Worm (Caenorhabditis elegans) whole organism, young adult: ENCODE data around the gene npp-26.
"Not testable (repeated sequence)": the region's sequence is repeated elsewhere in the genome, so short reads cannot be mapped to it uniquely, and the experiment has no call there.

Experiments used
- C06A6.2 ChIP-seq: fragments of 200-800 bp; sonication (Bioruptor generic); conservative IDR thresholded peaks from 2 replicates; pipeline ENCODE4 v1.3.6; 2022; ENCODE audit warnings: missing genetic modification characterization, missing compliant biosample characterization
- D2030.7 ChIP-seq: fragments of 200-800 bp; sonication (Bioruptor generic); IDR thresholded peaks from 2 replicates; pipeline ENCODE4 v1.3.6; 2022; ENCODE audit warnings: missing genetic modification reagents, missing genetic modification characterization, missing compliant biosample characterization
- F22D6.2 ChIP-seq: sonication (generic microtip); optimal IDR thresholded peaks from 2 replicates; lab custom pipeline; 2016; ENCODE audit warnings: mild to moderate bottlenecking, missing genetic modification characterization, missing compliant biosample characterization
- F37B4.10 ChIP-seq: fragments of 200-800 bp; sonication (Bioruptor generic); IDR thresholded peaks from 2 replicates; pipeline ENCODE4 v1.3.6; 2022; ENCODE audit warnings: missing genetic modification characterization, missing compliant biosample characterization
- F57A8.1 ChIP-seq: fragments of 200-800 bp; sonication (Bioruptor generic); optimal IDR thresholded peaks from 2 replicates; lab custom pipeline; 2018; ENCODE audit warnings: mild to moderate bottlenecking, missing genetic modification characterization, moderate library complexity, missing compliant biosample characterization
- K11D2.4 ChIP-seq: fragments of 200-800 bp; sonication (Bioruptor generic); IDR thresholded peaks from 2 replicates; pipeline ENCODE4 v1.3.6; 2022; ENCODE audit warnings: missing genetic modification reagents, missing genetic modification characterization, missing compliant biosample characterization
- K12H6.12 ChIP-seq: fragments of 200-800 bp; sonication (Bioruptor generic); optimal IDR thresholded peaks from 2 replicates; lab custom pipeline; 2018; ENCODE audit warnings: mild to moderate bottlenecking, missing genetic modification characterization, missing compliant biosample characterization
- Y53F4B.3 ChIP-seq: fragments of 200-800 bp; sonication (Bioruptor generic); IDR thresholded peaks from 2 replicates; pipeline ENCODE4 v1.3.6; 2022; ENCODE audit warnings: missing genetic modification reagents, missing genetic modification characterization, missing compliant biosample characterization
- Y56A3A.18 ChIP-seq: fragments of 200-800 bp; sonication (Bioruptor generic); IDR thresholded peaks from 2 replicates; pipeline ENCODE4 v1.3.6; 2022; ENCODE audit warnings: missing genetic modification reagents, missing genetic modification characterization, missing compliant biosample characterization
- ZK185.1 ChIP-seq: sonication (generic microtip); optimal IDR thresholded peaks from 2 replicates; lab custom pipeline; 2016; ENCODE audit warnings: mild to moderate bottlenecking, missing genetic modification characterization, missing compliant biosample characterization; ENCODE audit not compliant: poor library complexity, severe bottlenecking
- aptf-2 ChIP-seq: fragments of 200-800 bp; sonication (Bioruptor generic); conservative IDR thresholded peaks from 2 replicates; pipeline ENCODE4 v1.3.6; 2022; ENCODE audit warnings: missing genetic modification reagents, missing genetic modification characterization, missing compliant biosample characterization
- aptf-3 ChIP-seq: fragments of 200-800 bp; sonication (Bioruptor generic); IDR thresholded peaks from 2 replicates; pipeline ENCODE4 v1.3.6; 2022; ENCODE audit warnings: missing genetic modification characterization, missing compliant biosample characterization
- atf-7 ChIP-seq: sonication (generic microtip); optimal IDR thresholded peaks from 2 replicates; lab custom pipeline; 2017; ENCODE audit warnings: mild to moderate bottlenecking, missing genetic modification characterization, missing compliant biosample characterization
- attf-3 ChIP-seq: fragments of 200-800 bp; sonication (Bioruptor generic); conservative IDR thresholded peaks from 2 replicates; pipeline ENCODE4 v1.3.6; 2022; ENCODE audit warnings: missing genetic modification reagents, missing genetic modification characterization, missing compliant biosample characterization
- attf-5 ChIP-seq: fragments of 200-800 bp; sonication (Bioruptor generic); optimal IDR thresholded peaks from 2 replicates; lab custom pipeline; 2018; ENCODE audit warnings: mild to moderate bottlenecking, missing genetic modification characterization, missing compliant biosample characterization
- bed-1 ChIP-seq: fragments of 200-800 bp; sonication (Bioruptor generic); IDR thresholded peaks from 2 replicates; pipeline ENCODE4 v1.3.6; 2022; ENCODE audit warnings: missing genetic modification reagents, missing genetic modification characterization, missing compliant biosample characterization
- bed-2 ChIP-seq: fragments of 200-800 bp; sonication (Bioruptor generic); IDR thresholded peaks from 2 replicates; pipeline ENCODE4 v1.3.6; 2022; ENCODE audit warnings: missing genetic modification reagents, missing genetic modification characterization, missing compliant biosample characterization
- cebp-1 ChIP-seq, 2 experiments: fragments of 200-800 bp in 1 of 2; sonication (Bioruptor generic) in 1 of 2; sonication (generic microtip) in 1 of 2; IDR thresholded peaks in 1 of 2; optimal IDR thresholded peaks in 1 of 2; 2 replicates each; pipeline versions ENCODE4 v1.3.6 to Lab custom; 2017 to 2022; ENCODE audit warnings: missing compliant biosample characterization in 2 of 2, missing genetic modification characterization in 2 of 2, mild to moderate bottlenecking in 1 of 2, missing genetic modification reagents in 1 of 2, moderate library complexity in 1 of 2
- ceh-100 ChIP-seq: fragments of 200-800 bp; sonication (Bioruptor generic); IDR thresholded peaks from 2 replicates; pipeline ENCODE4 v1.3.6; 2022; ENCODE audit warnings: missing genetic modification reagents, missing genetic modification characterization, missing compliant biosample characterization
- ceh-27 ChIP-seq: fragments of 200-800 bp; sonication (Bioruptor generic); optimal IDR thresholded peaks from 2 replicates; lab custom pipeline; 2018; ENCODE audit warnings: mild to moderate bottlenecking, missing genetic modification characterization, moderate library complexity, missing compliant biosample characterization
- ceh-58 ChIP-seq: fragments of 200-800 bp; sonication (Bioruptor generic); IDR thresholded peaks from 2 replicates; pipeline ENCODE4 v1.3.6; 2022; ENCODE audit warnings: missing genetic modification characterization, missing compliant biosample characterization
- dox-1 ChIP-seq: fragments of 200-800 bp; sonication (Bioruptor generic); IDR thresholded peaks from 2 replicates; pipeline ENCODE4 v1.3.6; 2022; ENCODE audit warnings: missing genetic modification reagents, missing genetic modification characterization, missing compliant biosample characterization
- efl-1 ChIP-seq: fragments of 150-350 bp; optimal IDR thresholded peaks from 2 replicates; lab custom pipeline; 2014; ENCODE audit warnings: missing biosample characterization, missing genetic modification reagents, missing genetic modification characterization
- egrh-3 ChIP-seq: fragments of 200-800 bp; sonication (Bioruptor generic); IDR thresholded peaks from 2 replicates; pipeline ENCODE4 v1.3.6; 2022; ENCODE audit warnings: missing genetic modification reagents, missing genetic modification characterization, missing compliant biosample characterization
- ekl-4 ChIP-seq: fragments of 200-800 bp; sonication (Bioruptor generic); IDR thresholded peaks from 2 replicates; pipeline ENCODE4 v1.3.6; 2022; ENCODE audit warnings: missing genetic modification reagents, missing genetic modification characterization, missing compliant biosample characterization
- hmg-1.2 ChIP-seq: fragments of 200-800 bp; sonication (Bioruptor generic); IDR thresholded peaks from 2 replicates; pipeline ENCODE4 v1.3.6; 2022; ENCODE audit warnings: missing genetic modification reagents, missing genetic modification characterization, missing compliant biosample characterization
- hmg-20 ChIP-seq: fragments of 200-800 bp; sonication (Bioruptor generic); IDR thresholded peaks from 2 replicates; pipeline ENCODE4 v1.3.6; 2022; ENCODE audit warnings: missing genetic modification reagents, missing genetic modification characterization, missing compliant biosample characterization
- let-607 ChIP-seq, 2 experiments: fragments of 200-800 bp in 1 of 2; sonication (Bioruptor generic) in 1 of 2; sonication (generic microtip) in 1 of 2; optimal IDR thresholded peaks; 2 replicates each; lab custom pipeline; 2016 to 2018; ENCODE audit warnings: mild to moderate bottlenecking in 2 of 2, missing compliant biosample characterization in 2 of 2, missing genetic modification characterization in 2 of 2, moderate library complexity in 2 of 2, missing genotype in 1 of 2
- madf-10 ChIP-seq: sonication (generic microtip); optimal IDR thresholded peaks from 2 replicates; lab custom pipeline; 2016; ENCODE audit warnings: mild to moderate bottlenecking, missing genetic modification characterization, missing compliant biosample characterization
- madf-6 ChIP-seq: fragments of 200-800 bp; sonication (Bioruptor generic); IDR thresholded peaks from 2 replicates; pipeline ENCODE4 v1.3.6; 2022; ENCODE audit warnings: missing genetic modification reagents, missing genetic modification characterization, missing compliant biosample characterization
- madf-8 ChIP-seq: fragments of 200-800 bp; sonication (Bioruptor generic); conservative IDR thresholded peaks from 2 replicates; pipeline ENCODE4 v1.3.6; 2022; ENCODE audit warnings: missing genetic modification reagents, missing genetic modification characterization, missing compliant biosample characterization
- nfyb-1 ChIP-seq: fragments of 200-800 bp; sonication (Bioruptor generic); IDR thresholded peaks from 2 replicates; pipeline ENCODE4 v1.3.6; 2022; ENCODE audit warnings: missing genetic modification reagents, missing genetic modification characterization, missing compliant biosample characterization
- nhr-80 ChIP-seq: sonication (generic microtip); optimal IDR thresholded peaks from 2 replicates; lab custom pipeline; 2016; ENCODE audit warnings: missing genetic modification characterization, missing compliant biosample characterization
- nhr-90 ChIP-seq: sonication (generic microtip); optimal IDR thresholded peaks from 2 replicates; lab custom pipeline; 2016; ENCODE audit warnings: missing genotype, mild to moderate bottlenecking, missing genetic modification characterization, missing compliant biosample characterization
- pbrm-1 ChIP-seq: fragments of 200-800 bp; sonication (Bioruptor generic); IDR thresholded peaks from 2 replicates; pipeline ENCODE4 v1.3.6; 2022; ENCODE audit warnings: missing genetic modification reagents, missing genetic modification characterization, missing compliant biosample characterization
- rcor-1 ChIP-seq: fragments of 200-800 bp; sonication (Bioruptor generic); IDR thresholded peaks from 2 replicates; pipeline ENCODE4 v1.3.6; 2022; ENCODE audit warnings: missing genetic modification reagents, missing genetic modification characterization, missing compliant biosample characterization
- rec-8 ChIP-seq, 2 experiments: sonication (generic microtip); optimal IDR thresholded peaks; 2 replicates each; lab custom pipeline; 2016; ENCODE audit warnings: mild to moderate bottlenecking in 2 of 2, missing genetic modification characterization in 2 of 2, missing genetic modification reagents in 2 of 2, missing genotype in 2 of 2, missing biosample characterization in 1 of 2, missing compliant biosample characterization in 1 of 2, moderate library complexity in 1 of 2
- repo-1 ChIP-seq: sonication (generic microtip); optimal IDR thresholded peaks from 2 replicates; lab custom pipeline; 2017; ENCODE audit warnings: mild to moderate bottlenecking, missing genetic modification characterization, missing compliant biosample characterization
- sea-2 ChIP-seq: fragments of 200-800 bp; sonication (Bioruptor generic); IDR thresholded peaks from 2 replicates; pipeline ENCODE4 v1.3.6; 2022; ENCODE audit warnings: missing genetic modification characterization, missing compliant biosample characterization
- snpc-4 ChIP-seq, 5 experiments: fragments of 150-350 bp in 1 of 5; sonication (generic microtip) in 4 of 5; optimal IDR thresholded peaks; 2 replicates each; lab custom pipeline; 2014 to 2018; ENCODE audit warnings: missing genetic modification characterization in 5 of 5, missing biosample characterization in 3 of 5, antibody characterized with exemption in 2 of 5, mild to moderate bottlenecking in 2 of 5, missing compliant biosample characterization in 2 of 5, missing genotype in 2 of 5, moderate library complexity in 2 of 5, missing genetic modification reagents in 1 of 5
- somi-1 ChIP-seq: fragments of 200-800 bp; sonication (Bioruptor generic); optimal IDR thresholded peaks from 2 replicates; lab custom pipeline; 2018; ENCODE audit warnings: mild to moderate bottlenecking, missing genetic modification characterization, missing compliant biosample characterization
- unc-130 ChIP-seq: sonication (generic microtip); optimal IDR thresholded peaks from 2 replicates; lab custom pipeline; 2016; ENCODE audit warnings: missing genetic modification reagents, missing genetic modification characterization, missing compliant biosample characterization
- ztf-25 ChIP-seq: fragments of 200-800 bp; sonication (Bioruptor generic); IDR thresholded peaks from 2 replicates; pipeline ENCODE4 v1.3.6; 2022; ENCODE audit warnings: missing genetic modification reagents, missing genetic modification characterization, missing compliant biosample characterization
- ztf-28 ChIP-seq: fragments of 200-800 bp; sonication (Bioruptor generic); IDR thresholded peaks from 2 replicates; pipeline ENCODE4 v1.3.6; 2022; ENCODE audit warnings: missing genetic modification reagents, missing genetic modification characterization, missing compliant biosample characterization

Gene npp-26

ce11 chrIV:4725478-4725920 lies 39.0 kb upstream of the npp-26 start (continued):
- TF ChIP-seq attf-5 (GFP tag; lab: Kevin White, UChicago) (peak; percentile 90), Y53F4B.3 (GFP tag; lab: Robert Waterston, UW) (peak; percentile 83), atf-7 (tag; lab: Kevin White, UChicago) (peak; percentile 80), ceh-100 (GFP tag; lab: Robert Waterston, UW) (peak; percentile 95), D2030.7 (GFP tag; lab: Robert Waterston, UW) (peak; percentile 91), aptf-3 (GFP tag; lab: Robert Waterston, UW) (peak; percentile 63; the same call in 1 of the 2 replicates), ztf-25 (GFP tag; lab: Robert Waterston, UW) (peak; percentile 98), Y56A3A.18 (peak; percentile 99), C06A6.2 (GFP tag; lab: Robert Waterston, UW) (peak; percentile 99), sea-2 (GFP tag; lab: Robert Waterston, UW) (peak; percentile 99), aptf-2 (GFP tag; lab: Robert Waterston, UW) (peak; percentile 98), somi-1 (peak; percentile 94), ceh-27 (peak; percentile 42), repo-1 (tag; lab: Kevin White, UChicago) (peak; percentile 72), F22D6.2 (tag; lab: Kevin White, UChicago) (peak; percentile 88), pbrm-1 (GFP tag; lab: Robert Waterston, UW) (peak; percentile 99)

DNA sequence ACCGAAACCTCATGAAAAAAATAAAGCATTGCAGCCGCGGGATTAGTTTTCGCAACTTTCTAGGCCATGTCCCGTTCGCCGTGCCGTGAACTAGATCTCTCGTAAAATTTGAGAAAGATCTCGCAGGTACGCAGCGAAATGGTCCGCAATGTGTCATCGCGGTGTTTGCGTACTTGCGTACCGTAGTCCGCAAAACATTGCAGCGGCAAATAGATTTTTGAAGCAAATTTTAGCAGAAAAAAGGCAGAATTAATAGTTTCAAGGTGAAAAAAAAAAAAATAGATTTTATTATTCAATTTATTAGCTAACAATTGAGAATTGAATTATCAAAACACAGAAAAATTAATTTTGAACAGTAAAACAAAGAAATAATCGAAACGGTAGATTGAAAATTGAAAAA lies 36.6 kb upstream of the npp-26 start:
- TF ChIP-seq efl-1 (GFP tag; lab: Kevin White, UChicago), result peak; percentile 18
- TF ChIP-seq unc-130 (GFP tag; lab: Kevin White, UChicago), result peak; percentile 90
- peak; percentile 87 for TF ChIP-seq madf-8 (GFP tag; lab: Robert Waterston, UW)
- peak; percentile 88 for TF ChIP-seq atf-7 (tag; lab: Kevin White, UChicago)
- peak; percentile 73 for TF ChIP-seq ZK185.1 (tag; lab: Kevin White, UChicago)
- TF ChIP-seq K12H6.12, result peak; percentile 94
- TF ChIP-seq let-607 (tag; optimal IDR thresholded peaks at IDR 0.05; lab: Kevin White, UChicago), result peak; percentile 81 to 96
- TF ChIP-seq bed-1, result peak; percentile 100
- peak; percentile 95 for TF ChIP-seq hmg-20 (GFP tag; lab: Robert Waterston, UW)
- TF ChIP-seq ekl-4, result peak; percentile 98
- peak; percentile 89; the same call in 1 of the 2 replicates for TF ChIP-seq madf-6 (GFP tag; lab: Robert Waterston, UW)
- TF ChIP-seq K11D2.4 (GFP tag; lab: Robert Waterston, UW), result peak; percentile 100
- TF ChIP-seq nhr-90 (tag; lab: Kevin White, UChicago), result peak; percentile 76
- peak; percentile 100 for TF ChIP-seq F37B4.10
- peak; percentile 100 for TF ChIP-seq hmg-1.2
- TF ChIP-seq rec-8 (tag; optimal IDR thresholded peaks at IDR 0.05; lab: Kevin White, UChicago), result peak; percentile 5 to 6
- TF ChIP-seq snpc-4 (GFP tag; optimal IDR thresholded peaks at IDR 0.05; lab: Kevin White, UChicago), result not testable (repeated sequence)
- peak; percentile 16 to 88 (median 76) for TF ChIP-seq snpc-4 (tag; optimal IDR thresholded peaks at IDR 0.05; lab: Kevin White, UChicago)
- peak; percentile 54 for TF ChIP-seq F57A8.1 (GFP tag; lab: Kevin White, UChicago)
- peak; percentile 99 for TF ChIP-seq nfyb-1 (GFP tag; lab: Robert Waterston, UW)
- peak; percentile 92 for TF ChIP-seq attf-3
- peak; percentile 91 for TF ChIP-seq aptf-3 (GFP tag; lab: Robert Waterston, UW)
- TF ChIP-seq dox-1 (GFP tag; lab: Robert Waterston, UW), result peak; percentile 100
- peak; percentile 100 for TF ChIP-seq ztf-28
- peak; percentile 77 for TF ChIP-seq repo-1 (tag; lab: Kevin White, UChicago)
- TF ChIP-seq egrh-3 (GFP tag; lab: Robert Waterston, UW), result peak; percentile 94
- TF ChIP-seq madf-10 (tag; lab: Kevin White, UChicago), result peak; percentile 88
- TF ChIP-seq cebp-1 (GFP tag; IDR thresholded peaks at IDR 0.05; lab: Robert Waterston, UW), result peak; percentile 97
- TF ChIP-seq cebp-1 (tag; optimal IDR thresholded peaks at IDR 0.05; lab: Kevin White, UChicago), result peak; percentile 95
- 0 out of 2 replicates have a peak, but pooled peaks have one; percentile 57 for TF ChIP-seq ceh-58
- TF ChIP-seq Y53F4B.3 (GFP tag; lab: Robert Waterston, UW), result peak; percentile 91
- TF ChIP-seq nhr-80 (tag; lab: Kevin White, UChicago), result peak; percentile 81
- TF ChIP-seq bed-2 (GFP tag; lab: Robert Waterston, UW), result peak; percentile 100
- peak; percentile 99 for TF ChIP-seq ztf-25 (GFP tag; lab: Robert Waterston, UW)
- peak; percentile 98 for TF ChIP-seq rcor-1 (GFP tag; lab: Robert Waterston, UW)
- TF ChIP-seq aptf-2 (GFP tag; lab: Robert Waterston, UW), result peak; percentile 98
